Fruit fly (Drosophila melanogaster) whole organism, embryonic: ENCODE results near the gene CG13380.

Experiments used
- Abd-B ChIP-seq: fragments of 200-800 bp; sonication (Bioruptor generic); optimal IDR thresholded peaks from 2 replicates; lab custom pipeline; 2018; ENCODE audit warnings: missing biosample characterization, mild to moderate bottlenecking, missing genetic modification characterization, moderate library complexity
- Ada2b ChIP-seq: fragments of 200-800 bp; sonication (Bioruptor generic); IDR thresholded peaks from 2 replicates; pipeline ENCODE4 v1.3.6; 2022; ENCODE audit warnings: missing biosample characterization, missing genetic modification characterization
- Bdp1 ChIP-seq: fragments of 200-800 bp; sonication (Bioruptor generic); optimal IDR thresholded peaks from 3 replicates; lab custom pipeline; 2016; ENCODE audit warnings: missing biosample characterization, missing genetic modification characterization
- CG10267 ChIP-seq: fragments of 200-800 bp; sonication (Bioruptor generic); optimal IDR thresholded peaks from 2 replicates; lab custom pipeline; 2018; ENCODE audit warnings: missing biosample characterization, mild to moderate bottlenecking, missing genetic modification characterization, moderate library complexity
- CG10366 ChIP-seq: fragments of 200-800 bp; sonication (Bioruptor generic); IDR thresholded peaks from 2 replicates; pipeline ENCODE4 v1.3.6; 2022; ENCODE audit warnings: missing biosample characterization, missing genetic modification characterization
- CG11723 ChIP-seq: fragments of 200-800 bp; sonication (Bioruptor generic); optimal IDR thresholded peaks from 2 replicates; lab custom pipeline; 2017; ENCODE audit warnings: missing biosample characterization, mild to moderate bottlenecking, missing genetic modification characterization
- CG12942 ChIP-seq: fragments of 200-800 bp; sonication (Bioruptor generic); optimal IDR thresholded peaks from 3 replicates; lab custom pipeline; 2016; ENCODE audit warnings: missing biosample characterization, missing genetic modification characterization
- CG14014 ChIP-seq: fragments of 200-800 bp; sonication (Bioruptor generic); IDR thresholded peaks from 2 replicates; pipeline ENCODE4 v1.3.6; 2022; ENCODE audit warnings: missing biosample characterization, missing genetic modification characterization
- CG14860 ChIP-seq: fragments of 200-800 bp; sonication (Bioruptor generic); IDR thresholded peaks from 3 replicates; pipeline ENCODE4 v1.3.6; 2022; ENCODE audit warnings: missing biosample characterization, missing genetic modification characterization; ENCODE audit not compliant: partially characterized antibody
- CG15073 ChIP-seq: fragments of 200-800 bp; sonication (Bioruptor generic); optimal IDR thresholded peaks from 2 replicates; lab custom pipeline; 2016; ENCODE audit warnings: missing biosample characterization, missing genetic modification characterization
- CG15601 ChIP-seq: fragments of 200-800 bp; sonication (Bioruptor generic); optimal IDR thresholded peaks from 3 replicates; lab custom pipeline; 2019; ENCODE audit warnings: missing biosample characterization, mild to moderate bottlenecking, missing genetic modification characterization, moderate library complexity
- CG1603 ChIP-seq: fragments of 200-800 bp; sonication (Bioruptor generic); optimal IDR thresholded peaks from 2 replicates; lab custom pipeline; 2019; ENCODE audit warnings: missing biosample characterization, mild to moderate bottlenecking, missing genetic modification characterization, moderate library complexity
- CG2120 ChIP-seq: fragments of 200-800 bp; sonication (Bioruptor generic); optimal IDR thresholded peaks from 3 replicates; lab custom pipeline; 2016; ENCODE audit warnings: missing biosample characterization, missing genetic modification characterization
- CG34224 ChIP-seq: fragments of 200-800 bp; sonication (Bioruptor generic); IDR thresholded peaks from 3 replicates; pipeline ENCODE4 v1.3.6; 2022; ENCODE audit warnings: missing biosample characterization, missing genetic modification characterization; ENCODE audit not compliant: partially characterized antibody
- CG3726 ChIP-seq: fragments of 200-800 bp; sonication (Bioruptor generic); IDR thresholded peaks from 3 replicates; pipeline ENCODE4, ENCODE4 v1.3.6; 2022; ENCODE audit warnings: missing biosample characterization, missing genetic modification characterization
- CG4730 ChIP-seq: fragments of 200-800 bp; sonication (Bioruptor generic); IDR thresholded peaks from 2 replicates; pipeline ENCODE4 v1.3.6; 2022; ENCODE audit warnings: missing biosample characterization, missing genetic modification characterization
- CG6254 ChIP-seq: fragments of 200-800 bp; sonication (Bioruptor generic); optimal IDR thresholded peaks from 3 replicates; lab custom pipeline; 2017; ENCODE audit warnings: mild to moderate bottlenecking, missing biosample characterization, missing genetic modification reagents, missing genetic modification characterization
- CG9609 ChIP-seq: fragments of 200-800 bp; sonication (Bioruptor generic); optimal IDR thresholded peaks from 3 replicates; lab custom pipeline; 2016; ENCODE audit warnings: missing biosample characterization, missing genetic modification characterization
- CG9797 ChIP-seq: fragments of 200-800 bp; sonication (Bioruptor generic); optimal IDR thresholded peaks from 3 replicates; lab custom pipeline; 2018; ENCODE audit warnings: missing biosample characterization, mild to moderate bottlenecking, missing genetic modification characterization
- CG9932 ChIP-seq: fragments of 200-800 bp; sonication (Bioruptor generic); IDR thresholded peaks from 2 replicates; pipeline ENCODE4 v1.3.6; 2022; ENCODE audit warnings: missing biosample characterization, missing genetic modification characterization
- CTCF ChIP-seq: fragments of 200-800 bp; sonication (Bioruptor generic); optimal IDR thresholded peaks from 2 replicates; lab custom pipeline; 2017; ENCODE audit warnings: missing biosample characterization, mild to moderate bottlenecking, missing genetic modification characterization, moderate library complexity
- Dref ChIP-seq: fragments of 200-800 bp; sonication (Bioruptor generic); IDR thresholded peaks from 2 replicates; pipeline ENCODE4 v1.3.6; 2022; ENCODE audit warnings: missing biosample characterization, missing genetic modification characterization
- Elba2 ChIP-seq: fragments of 200-800 bp; sonication (Bioruptor generic); optimal IDR thresholded peaks from 3 replicates; lab custom pipeline; 2016; ENCODE audit warnings: missing biosample characterization, missing genetic modification characterization
- HmgZ ChIP-seq: fragments of 200-800 bp; sonication (Bioruptor generic); optimal IDR thresholded peaks from 2 replicates; lab custom pipeline; 2018; ENCODE audit warnings: missing biosample characterization, mild to moderate bottlenecking, missing genetic modification characterization
- Hr39 ChIP-seq: fragments of >200 bp; optimal IDR thresholded peaks from 2 replicates; lab custom pipeline; 2017
- Lhr ChIP-seq: fragments of 200-800 bp; sonication (Bioruptor generic); optimal IDR thresholded peaks from 3 replicates; lab custom pipeline; 2017; ENCODE audit warnings: mild to moderate bottlenecking, missing biosample characterization, missing genetic modification reagents, missing genetic modification characterization
- MTF-1 ChIP-seq: fragments of 200-800 bp; sonication (Bioruptor generic); optimal IDR thresholded peaks from 2 replicates; lab custom pipeline; 2018; ENCODE audit warnings: missing biosample characterization, mild to moderate bottlenecking, missing genetic modification characterization, borderline replicate concordance
- Mad ChIP-seq: fragments of 200-800 bp; sonication (Bioruptor generic); optimal IDR thresholded peaks from 2 replicates; lab custom pipeline; 2016; ENCODE audit warnings: missing biosample characterization, missing genetic modification characterization
- Rfx ChIP-seq: fragments of 200-800 bp; sonication (Bioruptor generic); IDR thresholded peaks from 2 replicates; pipeline ENCODE4 v1.3.6; 2022; ENCODE audit warnings: missing biosample characterization, missing genetic modification characterization
- Sox102F ChIP-seq: fragments of 200-800 bp; sonication (Bioruptor generic); optimal IDR thresholded peaks from 2 replicates; lab custom pipeline; 2018; ENCODE audit warnings: missing biosample characterization, mild to moderate bottlenecking, missing genetic modification characterization, moderate library complexity
- Stat92E ChIP-seq, 3 experiments: fragments of >200 bp in 2 of 3; fragments of 200-800 bp in 1 of 3; sonication (Bioruptor generic) in 1 of 3; optimal IDR thresholded peaks; 2 replicates each; lab custom pipeline; 2017 to 2019; ENCODE audit warnings: missing biosample characterization in 3 of 3, missing genetic modification characterization in 3 of 3, mild to moderate bottlenecking in 1 of 3, moderate library complexity in 1 of 3
- Xrp1 ChIP-seq: fragments of 200-800 bp; sonication (Bioruptor generic); IDR thresholded peaks from 2 replicates; pipeline ENCODE4 v1.3.6; 2022; ENCODE audit warnings: missing biosample characterization, missing genetic modification characterization
- ac ChIP-seq: fragments of 200-800 bp; sonication (Bioruptor generic); optimal IDR thresholded peaks from 3 replicates; lab custom pipeline; 2017; ENCODE audit warnings: missing biosample characterization, mild to moderate bottlenecking, missing genetic modification characterization
- amos ChIP-seq: fragments of 200-800 bp; sonication (Bioruptor generic); IDR thresholded peaks from 2 replicates; pipeline ENCODE4 v1.3.6; 2022; ENCODE audit warnings: missing biosample characterization, missing genetic modification characterization; ENCODE audit not compliant: partially characterized antibody
- ash1 ChIP-seq: fragments of 200-800 bp; sonication (Bioruptor generic); optimal IDR thresholded peaks from 2 replicates; lab custom pipeline; 2018; ENCODE audit warnings: missing biosample characterization, mild to moderate bottlenecking, missing genetic modification characterization
- ato ChIP-seq: fragments of 200-800 bp; sonication (Bioruptor generic); IDR thresholded peaks from 2 replicates; pipeline ENCODE4 v1.3.6; 2022; ENCODE audit warnings: missing biosample characterization, missing genetic modification characterization; ENCODE audit not compliant: partially characterized antibody
- chinmo ChIP-seq: fragments of 200-800 bp; sonication (Bioruptor generic); IDR thresholded peaks from 4 replicates; pipeline ENCODE4 v1.3.6; 2022; ENCODE audit warnings: missing biosample characterization, missing genetic modification characterization; ENCODE audit not compliant: partially characterized antibody
- chm ChIP-seq: fragments of 200-800 bp; sonication (Bioruptor generic); IDR thresholded peaks from 2 replicates; pipeline ENCODE4 v1.3.6; 2022; ENCODE audit warnings: missing biosample characterization, missing genetic modification characterization
- dysf ChIP-seq: fragments of 200-800 bp; sonication (Bioruptor generic); IDR thresholded peaks from 3 replicates; pipeline ENCODE4 v1.3.6; 2022; ENCODE audit warnings: missing biosample characterization, missing genetic modification characterization
- gsb-n ChIP-seq: fragments of 200-800 bp; sonication (Bioruptor generic); optimal IDR thresholded peaks from 3 replicates; lab custom pipeline; 2018; ENCODE audit warnings: missing biosample characterization, mild to moderate bottlenecking, missing genetic modification characterization
- mld ChIP-seq: fragments of 200-800 bp; sonication (Bioruptor generic); IDR thresholded peaks from 3 replicates; pipeline ENCODE4 v1.3.6; 2022; ENCODE audit warnings: missing biosample characterization, missing genetic modification characterization; ENCODE audit not compliant: partially characterized antibody
- nau ChIP-seq: fragments of 200-800 bp; sonication (Bioruptor generic); optimal IDR thresholded peaks from 3 replicates; lab custom pipeline; 2017; ENCODE audit warnings: missing biosample characterization, mild to moderate bottlenecking, missing genetic modification characterization, missing genetic modification reagents
- nmo ChIP-seq: fragments of 200-800 bp; sonication (Bioruptor generic); optimal IDR thresholded peaks from 2 replicates; lab custom pipeline; 2018; ENCODE audit warnings: missing biosample characterization, mild to moderate bottlenecking, missing genetic modification characterization, moderate library complexity
- pb ChIP-seq: fragments of 200-800 bp; sonication (Bioruptor generic); optimal IDR thresholded peaks from 3 replicates; lab custom pipeline; 2016; ENCODE audit warnings: missing biosample characterization, missing genetic modification characterization
- pita ChIP-seq: fragments of 200-800 bp; sonication (Bioruptor generic); optimal IDR thresholded peaks from 2 replicates; lab custom pipeline; 2017; ENCODE audit warnings: missing biosample characterization, mild to moderate bottlenecking, missing genetic modification characterization
- ro ChIP-seq: fragments of 200-800 bp; sonication (Bioruptor generic); IDR thresholded peaks from 2 replicates; pipeline ENCODE4 v1.3.6; 2022; ENCODE audit warnings: missing biosample characterization, missing genetic modification characterization
- sens ChIP-seq: fragments of 200-800 bp; sonication (Bioruptor generic); peaks from one replicate; lab custom pipeline; 2016; ENCODE audit warnings: missing biosample characterization, missing genetic modification characterization
- sqz ChIP-seq: fragments of 200-800 bp; sonication (Bioruptor generic); optimal IDR thresholded peaks from 3 replicates; lab custom pipeline; 2018; ENCODE audit warnings: missing biosample characterization, mild to moderate bottlenecking, missing genetic modification characterization
- tll ChIP-seq, 2 experiments: fragments of 200-800 bp in 1 of 2; fragments of >200 bp in 1 of 2; sonication (Bioruptor generic) in 1 of 2; optimal IDR thresholded peaks; 2 replicates each; lab custom pipeline; 2017 to 2019; ENCODE audit warnings: missing biosample characterization in 2 of 2, missing genetic modification characterization in 2 of 2, mild to moderate bottlenecking in 1 of 2, moderate library complexity in 1 of 2

Gene CG13380

dm6 chr3L:18617893-18618577 lies at the start of gene CG13380, which contains the start of gene CG4174 (continued):
- TF ChIP-seq CG10267 (tag; lab: Kevin White, UChicago) = peak; percentile 20
- TF ChIP-seq Stat92E (GFP tag; optimal IDR thresholded peaks at IDR 0.05; lab: Kevin White, UChicago) = no peak
- peak; percentile 100 for TF ChIP-seq Bdp1
- peak; percentile 81 for TF ChIP-seq sens (GFP tag; lab: Kevin White, UChicago)
- peak; percentile 94 for TF ChIP-seq mld (GFP tag; lab: Robert Waterston, UW)
- TF ChIP-seq CG15073 (GFP tag; lab: Kevin White, UChicago) = no peak
- peak; percentile 96 for TF ChIP-seq Elba2 (GFP tag; lab: Kevin White, UChicago)
- peak in 1 of 2 experiments; percentile 35 for TF ChIP-seq tll (GFP tag; optimal IDR thresholded peaks at IDR 0.05; lab: Kevin White, UChicago)
- peak; percentile 84 for TF ChIP-seq pita (GFP tag; lab: Kevin White, UChicago)
- TF ChIP-seq Ada2b = no peak
- TF ChIP-seq Xrp1 (GFP tag; lab: Robert Waterston, UW) = peak; percentile 16; the same call in 1 of the 2 replicates
- TF ChIP-seq CG9932 = no peak
- TF ChIP-seq chm (GFP tag; lab: Robert Waterston, UW) = peak; percentile 73
- TF ChIP-seq chinmo (GFP tag; lab: Robert Waterston, UW) = peak; percentile 46; the same call in 2 of the 4 replicates
- TF ChIP-seq Hr39 = no peak
- peak; percentile 27; the same call in 1 of the 2 replicates for TF ChIP-seq Dref
- peak; percentile 11 for TF ChIP-seq gsb-n (tag; lab: Kevin White, UChicago)
- TF ChIP-seq CG4730 (GFP tag; lab: Robert Waterston, UW) = no peak
- TF ChIP-seq nau (GFP tag; lab: Kevin White, UChicago) = no peak
- peak; percentile 90 for TF ChIP-seq amos
- peak; percentile 68 for TF ChIP-seq HmgZ (tag; lab: Kevin White, UChicago)
- no peak for TF ChIP-seq CG9609 (GFP tag; lab: Kevin White, UChicago)
- peak; percentile 18; the same call in 1 of the 2 replicates for TF ChIP-seq CG14014 (GFP tag; lab: Robert Waterston, UW)
- no peak for TF ChIP-seq CG3726
- TF ChIP-seq ac = no peak
- TF ChIP-seq CG15601 = peak; percentile 43
- TF ChIP-seq CG11723 (GFP tag; lab: Kevin White, UChicago) = no peak
- peak; percentile 60; the same call in 1 of the 2 replicates for TF ChIP-seq Rfx (GFP tag; lab: Robert Waterston, UW)
- TF ChIP-seq CG1603 = peak; percentile 61
- 0 out of 2 replicates have a peak, but pooled peaks have one; percentile 7 for TF ChIP-seq CG10366 (GFP tag; lab: Robert Waterston, UW)
- TF ChIP-seq CG2120 (GFP tag; lab: Kevin White, UChicago) = no peak
- TF ChIP-seq pb (GFP tag; lab: Kevin White, UChicago) = no peak
- no peak for TF ChIP-seq MTF-1 (GFP tag; lab: Kevin White, UChicago)
- no peak for TF ChIP-seq ro (GFP tag; lab: Robert Waterston, UW)
- TF ChIP-seq Lhr (GFP tag; lab: Kevin White, UChicago) = peak; percentile 46
- peak; percentile 21 for TF ChIP-seq nmo (GFP tag; lab: Kevin White, UChicago)
- TF ChIP-seq Mad (GFP tag; lab: Kevin White, UChicago) = no peak
- no peak for TF ChIP-seq ash1 (GFP tag; lab: Kevin White, UChicago)
- 0 out of 3 replicates have a peak, but pooled peaks have one; percentile 13 for TF ChIP-seq dysf (GFP tag; lab: Robert Waterston, UW)
- TF ChIP-seq CG34224 (GFP tag; lab: Robert Waterston, UW) = peak; percentile 78
- TF ChIP-seq CG9797 (GFP tag; lab: Kevin White, UChicago) = no peak
- TF ChIP-seq CG12942 (GFP tag; lab: Kevin White, UChicago) = no peak
- TF ChIP-seq sqz (GFP tag; lab: Kevin White, UChicago) = no peak
- TF ChIP-seq CG14860 = peak; percentile 92
- TF ChIP-seq CTCF (GFP tag; lab: Kevin White, UChicago) = peak; percentile 75
- no peak for TF ChIP-seq Sox102F
- TF ChIP-seq ato (GFP tag; lab: Robert Waterston, UW) = peak; percentile 91
- TF ChIP-seq Abd-B = peak; percentile 10
- TF ChIP-seq CG6254 (GFP tag; lab: Kevin White, UChicago) = peak; percentile 2
